Worm (Caenorhabditis elegans) whole organism, L3 larva: ENCODE measurements around the gene myo-6.

Source experiments
- ZK546.5 ChIP-seq: sonication (generic microtip); optimal IDR thresholded peaks from 2 replicates; lab custom pipeline; 2017; ENCODE audit warnings: missing biosample characterization, missing genetic modification characterization
- aly-2 ChIP-seq: fragments of 150-350 bp; optimal IDR thresholded peaks from 2 replicates; lab custom pipeline; 2014; ENCODE audit warnings: missing biosample characterization, missing genetic modification characterization
- ama-1 ChIP-seq: fragments of 150-350 bp; optimal IDR thresholded peaks from 2 replicates; lab custom pipeline; 2018
- ceh-16 ChIP-seq: sonication (generic microtip); optimal IDR thresholded peaks from 2 replicates; lab custom pipeline; 2017; ENCODE audit warnings: missing biosample characterization, missing genetic modification characterization
- ceh-28 ChIP-seq: fragments of 150-350 bp; optimal IDR thresholded peaks from 2 replicates; lab custom pipeline; 2014; ENCODE audit warnings: missing biosample characterization, missing genetic modification reagents, missing genetic modification characterization
- ceh-82 ChIP-seq: fragments of 150-350 bp; optimal IDR thresholded peaks from 2 replicates; lab custom pipeline; 2014; ENCODE audit warnings: missing biosample characterization, missing genetic modification characterization
- ceh-9 ChIP-seq: sonication (generic microtip); optimal IDR thresholded peaks from 2 replicates; lab custom pipeline; 2018; ENCODE audit warnings: missing biosample characterization, missing genetic modification characterization
- daf-12 ChIP-seq: fragments of 150-350 bp; optimal IDR thresholded peaks from 2 replicates; lab custom pipeline; 2014; ENCODE audit warnings: missing biosample characterization, missing genetic modification reagents, missing genetic modification characterization
- egl-27 ChIP-seq: sonication (generic microtip); optimal IDR thresholded peaks from 4 replicates; lab custom pipeline; 2017; ENCODE audit warnings: missing biosample characterization, missing genetic modification reagents, missing genetic modification characterization
- egl-5 ChIP-seq: fragments of 150-350 bp; optimal IDR thresholded peaks from 2 replicates; lab custom pipeline; 2017; ENCODE audit warnings: missing biosample characterization, missing genetic modification reagents, missing genetic modification characterization, inconsistent platforms
- elt-1 ChIP-seq: fragments of 150-350 bp; optimal IDR thresholded peaks from 2 replicates; lab custom pipeline; 2014; ENCODE audit warnings: missing biosample characterization, missing genetic modification characterization
- elt-2 ChIP-seq: sonication (generic microtip); optimal IDR thresholded peaks from 2 replicates; lab custom pipeline; 2016; ENCODE audit warnings: missing genetic modification reagents, mild to moderate bottlenecking, missing genetic modification characterization, missing compliant biosample characterization
- elt-3 ChIP-seq, 3 experiments: fragments of 150-350 bp in 1 of 3; sonication (generic microtip) in 2 of 3; optimal IDR thresholded peaks; 2 replicates in 2 of 3; 4 replicates in 1 of 3; lab custom pipeline; 2014 to 2017; ENCODE audit warnings: missing biosample characterization in 3 of 3, missing genetic modification characterization in 3 of 3
- eor-1 ChIP-seq, 2 experiments: fragments of 150-350 bp; optimal IDR thresholded peaks; 2 replicates each; lab custom pipeline; 2014 to 2018; ENCODE audit warnings: missing biosample characterization in 2 of 2, missing genetic modification characterization in 2 of 2
- fkh-10 ChIP-seq: sonication (generic microtip); optimal IDR thresholded peaks from 2 replicates; lab custom pipeline; 2017; ENCODE audit warnings: missing biosample characterization, missing genetic modification reagents, missing genetic modification characterization
- fkh-2 ChIP-seq: fragments of 150-350 bp; optimal IDR thresholded peaks from 2 replicates; lab custom pipeline; 2014; ENCODE audit warnings: missing biosample characterization, missing genetic modification reagents, missing genetic modification characterization
- fos-1 ChIP-seq: fragments of 150-350 bp; optimal IDR thresholded peaks from 2 replicates; lab custom pipeline; 2014; ENCODE audit warnings: missing biosample characterization, missing genetic modification characterization
- hmg-11 ChIP-seq: sonication (generic microtip); optimal IDR thresholded peaks from 2 replicates; lab custom pipeline; 2016; ENCODE audit warnings: missing genetic modification characterization, missing compliant biosample characterization
- lin-15B ChIP-seq: fragments of 150-350 bp; optimal IDR thresholded peaks from 2 replicates; lab custom pipeline; 2014; ENCODE audit warnings: missing biosample characterization, missing genetic modification characterization
- lin-39 ChIP-seq: fragments of 150-350 bp; optimal IDR thresholded peaks from 2 replicates; lab custom pipeline; 2018; ENCODE audit warnings: missing biosample characterization, missing genetic modification reagents, missing genetic modification characterization
- lsy-12 ChIP-seq: sonication (generic microtip); optimal IDR thresholded peaks from 2 replicates; lab custom pipeline; 2016; ENCODE audit warnings: mild to moderate bottlenecking, missing genetic modification characterization, missing compliant biosample characterization
- mdl-1 ChIP-seq: fragments of 150-350 bp; optimal IDR thresholded peaks from 2 replicates; lab custom pipeline; 2014; ENCODE audit warnings: missing biosample characterization, missing genetic modification characterization
- mml-1 ChIP-seq: fragments of 150-350 bp; sonication (generic microtip); optimal IDR thresholded peaks from 3 replicates; lab custom pipeline; 2014; ENCODE audit warnings: missing biosample characterization, missing genetic modification characterization
- nfya-1 ChIP-seq: sonication (generic microtip); optimal IDR thresholded peaks from 2 replicates; lab custom pipeline; 2017; ENCODE audit warnings: missing genetic modification characterization, mild to moderate bottlenecking, missing compliant biosample characterization, antibody characterized with exemption, moderate library complexity; ENCODE audit not compliant: insufficient read depth
- nhr-11 ChIP-seq: fragments of 150-350 bp; optimal IDR thresholded peaks from 2 replicates; lab custom pipeline; 2014; ENCODE audit warnings: missing biosample characterization, missing genetic modification characterization
- nhr-12 ChIP-seq: fragments of 150-350 bp; optimal IDR thresholded peaks from 2 replicates; lab custom pipeline; 2014; ENCODE audit warnings: missing biosample characterization, missing genetic modification characterization
- nhr-23 ChIP-seq: fragments of 150-350 bp; optimal IDR thresholded peaks from 2 replicates; lab custom pipeline; 2014; ENCODE audit warnings: missing biosample characterization, missing genetic modification reagents, missing genetic modification characterization
- nhr-237 ChIP-seq: fragments of 150-350 bp; optimal IDR thresholded peaks from 2 replicates; lab custom pipeline; 2014; ENCODE audit warnings: missing biosample characterization, missing genetic modification characterization
- nhr-25 ChIP-seq: sonication (generic microtip); optimal IDR thresholded peaks from 2 replicates; lab custom pipeline; 2017; ENCODE audit warnings: missing biosample characterization, missing genetic modification characterization
- nhr-28 ChIP-seq: fragments of 150-350 bp; optimal IDR thresholded peaks from 2 replicates; lab custom pipeline; 2014; ENCODE audit warnings: missing biosample characterization, missing genetic modification characterization
- nhr-43 ChIP-seq: sonication (generic microtip); optimal IDR thresholded peaks from 2 replicates; lab custom pipeline; 2016; ENCODE audit warnings: mild to moderate bottlenecking, missing genetic modification characterization, missing compliant biosample characterization; ENCODE audit not compliant: poor library complexity, severe bottlenecking
- nhr-67 ChIP-seq: fragments of 150-350 bp; optimal IDR thresholded peaks from 2 replicates; lab custom pipeline; 2014; ENCODE audit warnings: missing biosample characterization, missing genetic modification characterization
- nhr-76 ChIP-seq: fragments of 150-350 bp; sonication (generic microtip); optimal IDR thresholded peaks from 5 replicates; lab custom pipeline; 2014; ENCODE audit warnings: missing biosample characterization, missing genetic modification characterization
- nhr-77 ChIP-seq: fragments of 150-350 bp; optimal IDR thresholded peaks from 2 replicates; lab custom pipeline; 2014; ENCODE audit warnings: missing biosample characterization, missing genetic modification characterization
- pha-4 ChIP-seq: fragments of 150-350 bp; optimal IDR thresholded peaks from 2 replicates; lab custom pipeline; 2014; ENCODE audit warnings: missing biosample characterization, missing genetic modification reagents, missing genetic modification characterization
- pqm-1 ChIP-seq: fragments of 150-350 bp; optimal IDR thresholded peaks from 2 replicates; lab custom pipeline; 2017; ENCODE audit warnings: missing biosample characterization, missing genetic modification characterization, inconsistent platforms
- sea-2 ChIP-seq: fragments of 150-350 bp; sonication (generic microtip); optimal IDR thresholded peaks from 4 replicates; lab custom pipeline; 2014; ENCODE audit warnings: missing biosample characterization, missing genetic modification reagents, missing genetic modification characterization
- skn-1 ChIP-seq: fragments of 150-350 bp; optimal IDR thresholded peaks from 2 replicates; lab custom pipeline; 2014; ENCODE audit warnings: missing biosample characterization, missing genetic modification characterization
- snpc-4 ChIP-seq: fragments of 150-350 bp; optimal IDR thresholded peaks from 2 replicates; lab custom pipeline; 2014; ENCODE audit warnings: missing biosample characterization, missing genetic modification characterization
- tbx-2 ChIP-seq: sonication (generic microtip); optimal IDR thresholded peaks from 2 replicates; lab custom pipeline; 2016; ENCODE audit warnings: mild to moderate bottlenecking, missing genetic modification characterization, missing compliant biosample characterization
- unc-39 ChIP-seq: sonication (generic microtip); optimal IDR thresholded peaks from 4 replicates; lab custom pipeline; 2017; ENCODE audit warnings: missing biosample characterization, missing genetic modification characterization
- unc-62 ChIP-seq: fragments of 150-350 bp; sonication (generic microtip); optimal IDR thresholded peaks from 4 replicates; lab custom pipeline; 2014; ENCODE audit warnings: missing biosample characterization, missing genetic modification reagents, missing genetic modification characterization
- zag-1 ChIP-seq: fragments of 150-350 bp; optimal IDR thresholded peaks from 2 replicates; lab custom pipeline; 2014; ENCODE audit warnings: missing biosample characterization, missing genetic modification characterization
- ztf-11 ChIP-seq: fragments of 150-350 bp; optimal IDR thresholded peaks from 2 replicates; lab custom pipeline; 2014; ENCODE audit warnings: missing biosample characterization, missing genetic modification characterization

Gene myo-6

DNA sequence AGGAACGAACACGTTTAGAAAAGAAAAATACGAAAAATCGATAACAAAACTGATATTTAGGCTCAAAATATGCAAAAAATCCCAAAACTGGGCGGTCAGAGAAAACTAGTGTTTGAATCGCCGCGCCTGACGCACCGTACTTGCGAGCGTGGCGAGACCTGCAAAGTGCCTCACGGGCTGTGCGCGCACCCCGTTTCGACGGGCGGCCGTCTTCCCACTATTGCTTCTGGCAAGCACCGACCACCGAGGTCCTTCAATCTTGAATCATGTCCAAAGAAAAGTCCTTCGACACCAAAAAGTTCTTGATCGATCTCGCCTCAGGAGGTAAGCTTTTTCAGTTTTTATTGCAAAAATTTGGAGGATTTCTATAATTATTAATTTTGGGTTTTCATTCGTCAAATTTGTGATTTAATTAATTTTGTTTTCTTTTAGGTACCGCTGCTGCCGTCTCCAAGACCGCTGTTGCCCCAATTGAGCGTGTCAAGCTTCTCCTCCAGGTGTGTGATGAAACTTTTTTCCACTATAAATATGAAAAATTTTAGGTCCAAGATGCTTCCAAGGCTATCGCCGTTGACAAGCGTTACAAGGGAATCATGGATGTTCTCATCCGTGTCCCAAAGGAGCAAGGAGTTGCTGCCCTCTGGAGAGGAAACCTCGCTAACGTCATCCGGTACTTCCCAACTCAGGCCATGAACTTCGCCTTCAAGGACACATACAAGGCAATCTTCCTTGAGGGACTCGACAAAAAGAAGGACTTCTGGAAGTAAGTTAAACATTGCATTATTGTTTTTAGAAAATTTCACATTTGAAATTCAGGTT lies 53.6 kb downstream of the myo-6 start, which contains the start of gene ant-1.1 (continued):
- no peak for TF ChIP-seq nhr-76
- TF ChIP-seq ceh-9 (tag; lab: Kevin White, UChicago): no peak
- peak in 1 of 3 experiments; percentile 51 for TF ChIP-seq elt-3 (tag; optimal IDR thresholded peaks at IDR 0.05; lab: Kevin White, UChicago)
- TF ChIP-seq nhr-11 (tag; lab: Kevin White, UChicago): peak; percentile 59
- peak; percentile 98 for TF ChIP-seq lin-39 (tag; lab: Kevin White, UChicago)
- peak; percentile 63 for TF ChIP-seq elt-1 (tag; lab: Kevin White, UChicago)
- no peak for TF ChIP-seq mdl-1 (tag; lab: Kevin White, UChicago)
- peak; percentile 93 for TF ChIP-seq nhr-43
- TF ChIP-seq fkh-2 (tag; lab: Kevin White, UChicago): no peak
- TF ChIP-seq mml-1 (tag; lab: Kevin White, UChicago): no peak
- TF ChIP-seq lin-15B (tag; lab: Kevin White, UChicago): peak; percentile 98
- no peak for TF ChIP-seq ztf-11 (tag; lab: Kevin White, UChicago)
- no peak for TF ChIP-seq zag-1 (tag; lab: Kevin White, UChicago)
- peak; percentile 31 for TF ChIP-seq aly-2 (tag; lab: Kevin White, UChicago)
- peak; percentile 92 for TF ChIP-seq ceh-28 (tag; lab: Kevin White, UChicago)
- TF ChIP-seq nhr-25 (tag; lab: Kevin White, UChicago): peak; percentile 98
- TF ChIP-seq nhr-237 (tag; lab: Kevin White, UChicago): no peak
- peak; percentile 65 for TF ChIP-seq fos-1 (tag; lab: Kevin White, UChicago)
- TF ChIP-seq eor-1 (tag; optimal IDR thresholded peaks at IDR 0.05; lab: Kevin White, UChicago): no peak
- peak; percentile 87 for TF ChIP-seq pha-4 (tag; lab: Kevin White, UChicago)
- TF ChIP-seq ZK546.5 (tag; lab: Kevin White, UChicago): peak; percentile 93

DNA sequence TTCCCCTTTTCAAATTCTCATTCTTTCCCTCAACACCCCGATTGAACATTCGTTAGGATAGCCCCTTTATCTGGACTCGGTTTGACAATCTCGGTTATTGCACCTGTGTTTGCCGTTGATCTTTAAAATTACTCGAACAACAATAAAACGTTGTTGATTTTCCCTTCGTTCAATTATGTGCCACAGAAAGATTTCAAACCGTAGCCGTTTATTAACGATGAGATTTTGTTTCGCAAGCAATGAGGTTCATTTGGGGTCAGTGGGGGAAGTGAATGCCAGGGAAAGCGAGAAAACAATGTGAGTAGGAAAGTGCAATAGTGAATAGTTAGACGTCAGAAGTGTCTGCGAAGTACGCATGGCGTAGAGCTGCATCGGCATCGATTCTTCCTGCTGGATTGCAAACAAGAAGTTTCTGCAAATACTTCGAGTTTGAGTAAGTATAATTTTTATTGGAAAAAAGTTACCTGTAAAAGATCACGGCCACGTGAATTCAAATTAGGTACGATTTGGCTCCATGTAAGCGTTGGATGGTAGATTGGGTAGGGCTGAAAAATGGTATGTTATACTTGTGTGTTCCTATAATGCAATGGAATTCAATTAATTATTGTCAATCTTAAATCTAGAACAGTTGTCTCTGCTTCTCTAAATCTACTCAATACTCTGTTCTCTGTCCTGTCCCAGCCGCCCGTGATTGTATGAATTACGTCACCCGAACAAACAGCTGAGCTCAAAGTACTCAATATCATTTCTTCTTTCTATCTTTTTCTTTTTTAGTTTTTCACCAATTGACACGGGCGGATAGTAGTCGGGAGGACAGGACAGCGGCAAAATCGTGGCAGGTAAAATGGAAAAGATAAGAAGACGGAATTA lies 55.1 kb downstream of the myo-6 start, which contains the start of gene kel-3:
kel-3 (plus strand) TSS at position 328 of the 870 bp plus-strand sequence.
- TF ChIP-seq aly-2 (tag; lab: Kevin White, UChicago) (peak; percentile 85), nhr-237 (tag; lab: Kevin White, UChicago) (no peak), nhr-28 (no peak), nhr-12 (tag; lab: Kevin White, UChicago) (no peak), nhr-76 (peak; percentile 55), lin-15B (tag; lab: Kevin White, UChicago) (peak; percentile 34), lsy-12 (tag; lab: Kevin White, UChicago) (peak; percentile 75), hmg-11 (tag; lab: Kevin White, UChicago) (peak; percentile 32), lin-39 (tag; lab: Kevin White, UChicago) (peak; percentile 47), skn-1 (tag; lab: Kevin White, UChicago) (no peak), eor-1 (tag; optimal IDR thresholded peaks at IDR 0.05; lab: Kevin White, UChicago) (no peak), fos-1 (tag; lab: Kevin White, UChicago) (peak; percentile 37), pha-4 (tag; lab: Kevin White, UChicago) (peak; percentile 85), unc-39 (no peak), sea-2 (GFP tag; lab: Kevin White, UChicago) (no peak), egl-5 (no peak), nfya-1 (tag; lab: Kevin White, UChicago) (peak; percentile 70), fkh-2 (tag; lab: Kevin White, UChicago) (no peak), ceh-9 (tag; lab: Kevin White, UChicago) (no peak), mml-1 (tag; lab: Kevin White, UChicago) (no peak), nhr-67 (no peak), egl-27 (no peak), daf-12 (tag; lab: Kevin White, UChicago) (no peak), mdl-1 (tag; lab: Kevin White, UChicago) (no peak), pqm-1 (peak; percentile 96), elt-1 (tag; lab: Kevin White, UChicago) (no peak), ZK546.5 (tag; lab: Kevin White, UChicago) (peak; percentile 50), ztf-11 (tag; lab: Kevin White, UChicago) (no peak), snpc-4 (tag; lab: Kevin White, UChicago) (peak; percentile 7), unc-62 (GFP tag; lab: Kevin White, UChicago) (peak; percentile 61), fkh-10 (GFP tag; lab: Kevin White, UChicago) (no peak), elt-2 (tag; lab: Kevin White, UChicago) (peak; percentile 96), elt-3 (tag; optimal IDR thresholded peaks at IDR 0.05; lab: Kevin White, UChicago) (peak in 2 of 3 experiments; percentile 52 to 73), ceh-82 (tag; lab: Kevin White, UChicago) (peak; percentile 33), nhr-11 (tag; lab: Kevin White, UChicago) (peak; percentile 54), ama-1 (lab: Kevin White, UChicago) (peak; percentile 99), nhr-43 (peak; percentile 80), ceh-28 (tag; lab: Kevin White, UChicago) (peak; percentile 89), tbx-2 (peak; percentile 53), ceh-16 (tag; lab: Kevin White, UChicago) (no peak), nhr-77 (tag; lab: Kevin White, UChicago) (peak; percentile 63), nhr-25 (tag; lab: Kevin White, UChicago) (peak; percentile 37), nhr-23 (tag; lab: Kevin White, UChicago) (peak; percentile 77)
